Worm (Caenorhabditis elegans): ENCODE data around the gene W01A11.1.

ce11 chrV:6453122-6453521 is 45.9 kb upstream of the W01A11.1 start, which contains the start of gene acl-9:
- TF ChIP-seq ZK546.5 (tag; optimal IDR thresholded peaks at IDR 0.05) (no peak), lin-13 (GFP tag; optimal IDR thresholded peaks at IDR 0.05) (no peak)
